Worm (Caenorhabditis elegans) whole organism, L4 larva: Measurements from ENCODE around the gene C47A10.12.

ENCODE experiments used
- F10B5.3 ChIP-seq: sonication (generic microtip); optimal IDR thresholded peaks from 2 replicates; lab custom pipeline; 2016; ENCODE audit warnings: mild to moderate bottlenecking, missing genetic modification characterization, missing compliant biosample characterization
- F26F4.8 ChIP-seq: fragments of 200-800 bp; sonication (Bioruptor generic); conservative IDR thresholded peaks from 2 replicates; pipeline ENCODE4 v1.3.6; 2022; ENCODE audit warnings: missing genetic modification characterization, missing compliant biosample characterization
- F44E2.7 ChIP-seq: fragments of 200-800 bp; sonication (Bioruptor generic); IDR thresholded peaks from 2 replicates; pipeline ENCODE4 v2.1.2; 2022; ENCODE audit warnings: missing genetic modification characterization, missing compliant biosample characterization
- T20F7.1 ChIP-seq: fragments of 200-800 bp; sonication (Bioruptor generic); optimal IDR thresholded peaks from 2 replicates; lab custom pipeline; 2018; ENCODE audit warnings: mild to moderate bottlenecking, missing genetic modification characterization, missing compliant biosample characterization
- Y5F2A.4 ChIP-seq: fragments of 200-800 bp; sonication (Bioruptor generic); optimal IDR thresholded peaks from 2 replicates; lab custom pipeline; 2018; ENCODE audit warnings: mild to moderate bottlenecking, missing genetic modification characterization, missing compliant biosample characterization
- Y75B8A.6 ChIP-seq: fragments of 200-800 bp; sonication (Bioruptor generic); IDR thresholded peaks from 2 replicates; pipeline ENCODE4 v1.3.6; 2022; ENCODE audit warnings: missing genetic modification reagents, missing genetic modification characterization, missing compliant biosample characterization
- aha-1 ChIP-seq: fragments of 150-350 bp; peaks from one replicate; lab custom pipeline; 2014; ENCODE audit warnings: missing biosample characterization, missing genetic modification characterization
- aly-2 ChIP-seq: sonication (generic microtip); optimal IDR thresholded peaks from 2 replicates; lab custom pipeline; 2018; ENCODE audit warnings: missing biosample characterization, missing genetic modification characterization
- ama-1 ChIP-seq: fragments of 150-350 bp; optimal IDR thresholded peaks from 2 replicates; lab custom pipeline; 2014; ENCODE audit warnings: inconsistent platforms, mixed read lengths
- ceh-28 ChIP-seq: fragments of 150-350 bp; optimal IDR thresholded peaks from 2 replicates; lab custom pipeline; 2014; ENCODE audit warnings: missing biosample characterization, missing genetic modification reagents, missing genetic modification characterization
- ceh-32 ChIP-seq: sonication (generic microtip); optimal IDR thresholded peaks from 2 replicates; lab custom pipeline; 2016; ENCODE audit warnings: mild to moderate bottlenecking, missing genetic modification characterization, missing compliant biosample characterization; ENCODE audit not compliant: poor library complexity
- ceh-82 ChIP-seq: sonication (generic microtip); optimal IDR thresholded peaks from 2 replicates; lab custom pipeline; 2017; ENCODE audit warnings: missing biosample characterization, missing genetic modification characterization
- ces-1 ChIP-seq: fragments of 150-350 bp; sonication (generic microtip); optimal IDR thresholded peaks from 4 replicates; lab custom pipeline; 2014; ENCODE audit warnings: missing biosample characterization, missing genetic modification reagents, missing genetic modification characterization
- daf-16 ChIP-seq, 3 experiments: sonication (generic microtip); optimal IDR thresholded peaks; 2 replicates each; lab custom pipeline; 2016 to 2017; ENCODE audit warnings: missing genetic modification characterization in 3 of 3, missing genetic modification reagents in 3 of 3, mild to moderate bottlenecking in 2 of 3, missing compliant biosample characterization in 2 of 3, missing biosample characterization in 1 of 3, moderate library complexity in 1 of 3
- daf-8 ChIP-seq: fragments of 200-800 bp; sonication (Bioruptor generic); IDR thresholded peaks from 2 replicates; pipeline ENCODE4 v1.3.6; 2022; ENCODE audit warnings: missing genetic modification characterization, missing compliant biosample characterization
- dmd-6 ChIP-seq: fragments of 200-800 bp; sonication (Bioruptor generic); IDR thresholded peaks from 2 replicates; pipeline ENCODE4 v1.3.6; 2022; ENCODE audit warnings: missing genetic modification reagents, missing genetic modification characterization, missing compliant biosample characterization
- dmd-9 ChIP-seq: fragments of 200-800 bp; sonication (Bioruptor generic); IDR thresholded peaks from 2 replicates; pipeline ENCODE4 v1.3.6; 2022; ENCODE audit warnings: missing genetic modification reagents, missing genetic modification characterization, missing compliant biosample characterization
- dve-1 ChIP-seq: sonication (generic microtip); optimal IDR thresholded peaks from 2 replicates; lab custom pipeline; 2017; ENCODE audit warnings: antibody characterized with exemption, mild to moderate bottlenecking, missing genetic modification characterization, missing compliant biosample characterization; ENCODE audit not compliant: insufficient read depth
- egl-27 ChIP-seq: sonication (generic microtip); optimal IDR thresholded peaks from 3 replicates; lab custom pipeline; 2017; ENCODE audit warnings: missing biosample characterization, missing genetic modification reagents, missing genetic modification characterization
- hlh-30 ChIP-seq: sonication (generic microtip); optimal IDR thresholded peaks from 2 replicates; lab custom pipeline; 2017; ENCODE audit warnings: antibody characterized with exemption, mild to moderate bottlenecking, missing genetic modification characterization, missing compliant biosample characterization; ENCODE audit not compliant: insufficient read depth
- lin-15B ChIP-seq: fragments of 150-350 bp; sonication (generic microtip); optimal IDR thresholded peaks from 3 replicates; lab custom pipeline; 2014; ENCODE audit warnings: missing biosample characterization, missing genetic modification characterization
- lin-29 ChIP-seq: fragments of 200-800 bp; sonication (Bioruptor generic); IDR thresholded peaks from 2 replicates; pipeline ENCODE4 v1.3.6; 2022; ENCODE audit warnings: missing genetic modification reagents, missing genetic modification characterization, missing compliant biosample characterization
- lin-39 ChIP-seq: fragments of 150-350 bp; optimal IDR thresholded peaks from 2 replicates; lab custom pipeline; 2014; ENCODE audit warnings: missing biosample characterization, missing genetic modification reagents, missing genetic modification characterization
- madf-5 ChIP-seq, 2 experiments: fragments of 200-800 bp; sonication (Bioruptor generic); IDR thresholded peaks; 2 replicates each; pipeline ENCODE4 v1.3.6; 2022; ENCODE audit warnings: missing compliant biosample characterization in 2 of 2, missing genetic modification characterization in 2 of 2
- madf-9 ChIP-seq: fragments of 200-800 bp; sonication (Bioruptor generic); conservative IDR thresholded peaks from 2 replicates; pipeline ENCODE4 v1.3.6; 2022; ENCODE audit warnings: missing genetic modification reagents, missing genetic modification characterization, missing compliant biosample characterization
- mdl-1 ChIP-seq, 2 experiments: fragments of 150-350 bp in 1 of 2; sonication (generic microtip) in 1 of 2; optimal IDR thresholded peaks; 2 replicates each; lab custom pipeline; 2014 to 2017; ENCODE audit warnings: missing biosample characterization in 2 of 2, missing genetic modification characterization in 2 of 2
- mep-1 ChIP-seq: fragments of 150-350 bp; sonication (generic microtip); optimal IDR thresholded peaks from 3 replicates; lab custom pipeline; 2014; ENCODE audit warnings: missing biosample characterization, missing genetic modification characterization
- mxl-3 ChIP-seq: fragments of 200-800 bp; sonication (Bioruptor generic); optimal IDR thresholded peaks from 2 replicates; lab custom pipeline; 2018; ENCODE audit warnings: mild to moderate bottlenecking, missing genetic modification characterization, missing compliant biosample characterization
- nhr-10 ChIP-seq: fragments of 150-350 bp; optimal IDR thresholded peaks from 2 replicates; lab custom pipeline; 2014; ENCODE audit warnings: missing biosample characterization, missing genetic modification characterization
- nhr-28 ChIP-seq: fragments of 150-350 bp; optimal IDR thresholded peaks from 2 replicates; lab custom pipeline; 2014; ENCODE audit warnings: missing biosample characterization, missing genetic modification characterization
- nhr-41 ChIP-seq: fragments of 200-800 bp; sonication (Bioruptor generic); IDR thresholded peaks from 2 replicates; pipeline ENCODE4 v1.3.6; 2022; ENCODE audit warnings: missing genetic modification reagents, missing genetic modification characterization, missing compliant biosample characterization
- nhr-77 ChIP-seq: fragments of 150-350 bp; optimal IDR thresholded peaks from 2 replicates; lab custom pipeline; 2014; ENCODE audit warnings: missing biosample characterization, missing genetic modification characterization
- php-3 ChIP-seq: fragments of 200-800 bp; sonication (Bioruptor generic); IDR thresholded peaks from 2 replicates; pipeline ENCODE4 v1.3.6; 2022; ENCODE audit warnings: missing genetic modification reagents, missing genetic modification characterization, missing compliant biosample characterization
- pqm-1 ChIP-seq: sonication (generic microtip); optimal IDR thresholded peaks from 2 replicates; lab custom pipeline; 2017; ENCODE audit warnings: missing biosample characterization, missing genetic modification characterization
- sdz-12 ChIP-seq: fragments of 200-800 bp; sonication (Bioruptor generic); optimal IDR thresholded peaks from 2 replicates; lab custom pipeline; 2018; ENCODE audit warnings: mild to moderate bottlenecking, missing genetic modification characterization, missing compliant biosample characterization
- set-16 ChIP-seq: fragments of 200-800 bp; sonication (Bioruptor generic); IDR thresholded peaks from 2 replicates; pipeline ENCODE4 v1.3.6; 2022; ENCODE audit warnings: missing genetic modification reagents, missing genetic modification characterization, missing compliant biosample characterization
- skn-1 ChIP-seq: fragments of 150-350 bp; optimal IDR thresholded peaks from 2 replicates; lab custom pipeline; 2014; ENCODE audit warnings: missing biosample characterization, missing genetic modification characterization
- tag-97 ChIP-seq: fragments of 200-800 bp; sonication (Bioruptor generic); IDR thresholded peaks from 2 replicates; pipeline ENCODE4 v1.3.6; 2022; ENCODE audit warnings: missing genetic modification characterization, missing compliant biosample characterization
- unc-62 ChIP-seq, 3 experiments: fragments of 150-350 bp in 1 of 3; sonication (generic microtip); optimal IDR thresholded peaks in 2 of 3; peaks in 1 of 3; 1 replicate in 1 of 3; 2 replicates in 2 of 3; lab custom pipeline; 2014 to 2017; ENCODE audit warnings: missing biosample characterization in 3 of 3, missing genetic modification characterization in 3 of 3, missing genetic modification reagents in 3 of 3, missing genotype in 1 of 3
- zfp-2 ChIP-seq: sonication (generic microtip); optimal IDR thresholded peaks from 2 replicates; lab custom pipeline; 2016; ENCODE audit warnings: mild to moderate bottlenecking, missing genetic modification characterization, missing compliant biosample characterization
- zip-11 ChIP-seq: fragments of 200-800 bp; sonication (Bioruptor generic); IDR thresholded peaks from 2 replicates; pipeline ENCODE4 v1.3.6; 2022; ENCODE audit warnings: missing genetic modification characterization, missing compliant biosample characterization
- zip-2 ChIP-seq: fragments of 150-350 bp; optimal IDR thresholded peaks from 2 replicates; lab custom pipeline; 2014; ENCODE audit warnings: missing biosample characterization, missing genetic modification characterization
- ztf-11 ChIP-seq: fragments of 150-350 bp; optimal IDR thresholded peaks from 2 replicates; lab custom pipeline; 2014; ENCODE audit warnings: missing biosample characterization, missing genetic modification characterization

Gene C47A10.12

ce11 chrV:17773108-17773507 is 4.6 kb upstream of the C47A10.12 start, which contains the start of gene sre-21:
Gene sre-21 (minus strand): TSS chrV:17773208.
- TF ChIP-seq T20F7.1 (no peak), hlh-30 (no peak), pqm-1 (tag; lab: Kevin White, UChicago) (no peak), nhr-41 (GFP tag; lab: Robert Waterston, UW) (no peak), ceh-32 (tag; lab: Kevin White, UChicago) (no peak), ama-1 (lab: Kevin White, UChicago) (no peak), daf-16 (GFP tag; optimal IDR thresholded peaks at IDR 0.05; lab: Kevin White, UChicago) (no peak), daf-16 (tag; optimal IDR thresholded peaks at IDR 0.05; lab: Kevin White, UChicago) (no peak), aly-2 (no peak), set-16 (GFP tag; lab: Robert Waterston, UW) (no peak), madf-9 (GFP tag; lab: Robert Waterston, UW) (no peak), ceh-82 (no peak), tag-97 (no peak), madf-5 (GFP tag; IDR thresholded peaks at IDR 0.05; lab: Robert Waterston, UW) (no peak)

ce11 chrV:17777127-17777526 is 597 bp upstream of the C47A10.12 start, which contains the start of gene ddo-1:
Gene ddo-1 (minus strand): TSS chrV:17777227.
- TF ChIP-seq nhr-28 (tag; lab: Kevin White, UChicago) = no peak
- no peak for TF ChIP-seq dmd-6 (GFP tag; lab: Robert Waterston, UW)
- TF ChIP-seq F10B5.3 (tag; lab: Kevin White, UChicago) = no peak
- no peak for TF ChIP-seq mdl-1 (tag; optimal IDR thresholded peaks at IDR 0.05; lab: Kevin White, UChicago)
- TF ChIP-seq ceh-28 (tag; lab: Kevin White, UChicago) = no peak
- TF ChIP-seq nhr-77 = no peak
- no peak for TF ChIP-seq sdz-12 (GFP tag; lab: Kevin White, UChicago)
- TF ChIP-seq egl-27 = no peak
- no peak for TF ChIP-seq zip-11 (GFP tag; lab: Robert Waterston, UW)
- TF ChIP-seq ces-1 = no peak
- TF ChIP-seq, all 104 proteins: peak for 0

ce11 chrV:17780285-17780684 is 2.6 kb downstream of the C47A10.12 start:
- TF ChIP-seq nhr-28 (tag; lab: Kevin White, UChicago) (peak; percentile 69), aha-1 (peak; percentile 13), dmd-6 (GFP tag; lab: Robert Waterston, UW) (peak; percentile 20; the same call in 1 of the 2 replicates), mep-1 (tag; lab: Kevin White, UChicago) (peak; percentile 22), F26F4.8 (no peak), ztf-11 (tag; lab: Kevin White, UChicago) (no peak), F44E2.7 (GFP tag; lab: Robert Waterston, UW) (no peak), unc-62 (GFP tag; optimal IDR thresholded peaks at IDR 0.05 in 1 of 2; lab: Kevin White, UChicago) (peak in 1 of 2 experiments; percentile 30), unc-62 (tag; optimal IDR thresholded peaks at IDR 0.05; lab: Kevin White, UChicago) (no peak), aly-2 (no peak), daf-16 (GFP tag; optimal IDR thresholded peaks at IDR 0.05; lab: Kevin White, UChicago) (no peak), daf-16 (tag; optimal IDR thresholded peaks at IDR 0.05; lab: Kevin White, UChicago) (peak; percentile 21), php-3 (peak; percentile 49; the same call in 1 of the 2 replicates), dmd-9 (GFP tag; lab: Robert Waterston, UW) (no peak), pqm-1 (tag; lab: Kevin White, UChicago) (peak; percentile 53), zip-2 (tag; lab: Kevin White, UChicago) (no peak), hlh-30 (peak; percentile 63), dve-1 (tag; lab: Kevin White, UChicago) (peak; percentile 47)

- no peak for TF ChIP-seq daf-8 (GFP tag; lab: Robert Waterston, UW)
- TF ChIP-seq set-16 (GFP tag; lab: Robert Waterston, UW) = no peak
- TF ChIP-seq nhr-10 (tag; lab: Kevin White, UChicago) = no peak
- TF ChIP-seq lin-15B (tag; lab: Kevin White, UChicago) = no peak
- no peak for TF ChIP-seq hlh-30
- TF ChIP-seq mxl-3 (GFP tag; lab: Kevin White, UChicago) = no peak
- TF ChIP-seq aly-2 = no peak
- no peak for TF ChIP-seq skn-1 (tag; lab: Kevin White, UChicago)
- TF ChIP-seq lin-29 (GFP tag; lab: Robert Waterston, UW) = no peak
- TF ChIP-seq Y5F2A.4 (GFP tag; lab: Kevin White, UChicago) = no peak
- no peak for TF ChIP-seq nhr-77
- no peak for TF ChIP-seq Y75B8A.6 (GFP tag; lab: Robert Waterston, UW)
- TF ChIP-seq zfp-2 (tag; lab: Kevin White, UChicago) = no peak
- TF ChIP-seq lin-39 (tag; lab: Kevin White, UChicago) = no peak
Observed at ce11 chrV:17783542-17783941, 5.8 kb downstream of the C47A10.12 start, which contains the start of gene srab-12. Gene srab-12 (minus strand): TSS chrV:17783642.
